Worm (Caenorhabditis elegans) whole organism, L3 larva: ENCODE results near the gene seb-3.

ENCODE experiments used
- ceh-28 ChIP-seq: fragments of 150-350 bp; optimal IDR thresholded peaks from 2 replicates; lab custom pipeline; 2014; ENCODE audit warnings: missing biosample characterization, missing genetic modification reagents, missing genetic modification characterization
- egl-27 ChIP-seq: sonication (generic microtip); optimal IDR thresholded peaks from 4 replicates; lab custom pipeline; 2017; ENCODE audit warnings: missing biosample characterization, missing genetic modification reagents, missing genetic modification characterization
- elt-2 ChIP-seq: sonication (generic microtip); optimal IDR thresholded peaks from 2 replicates; lab custom pipeline; 2016; ENCODE audit warnings: missing genetic modification reagents, mild to moderate bottlenecking, missing genetic modification characterization, missing compliant biosample characterization
- elt-3 ChIP-seq, 3 experiments: fragments of 150-350 bp in 1 of 3; sonication (generic microtip) in 2 of 3; optimal IDR thresholded peaks; 2 replicates in 2 of 3; 4 replicates in 1 of 3; lab custom pipeline; 2014 to 2017; ENCODE audit warnings: missing biosample characterization in 3 of 3, missing genetic modification characterization in 3 of 3
- eor-1 ChIP-seq, 2 experiments: fragments of 150-350 bp; optimal IDR thresholded peaks; 2 replicates each; lab custom pipeline; 2014 to 2018; ENCODE audit warnings: missing biosample characterization in 2 of 2, missing genetic modification characterization in 2 of 2
- mdl-1 ChIP-seq: fragments of 150-350 bp; optimal IDR thresholded peaks from 2 replicates; lab custom pipeline; 2014; ENCODE audit warnings: missing biosample characterization, missing genetic modification characterization
- nfya-1 ChIP-seq: sonication (generic microtip); optimal IDR thresholded peaks from 2 replicates; lab custom pipeline; 2017; ENCODE audit warnings: missing genetic modification characterization, mild to moderate bottlenecking, missing compliant biosample characterization, antibody characterized with exemption, moderate library complexity; ENCODE audit not compliant: insufficient read depth
- nhr-12 ChIP-seq: fragments of 150-350 bp; optimal IDR thresholded peaks from 2 replicates; lab custom pipeline; 2014; ENCODE audit warnings: missing biosample characterization, missing genetic modification characterization
- nhr-237 ChIP-seq: fragments of 150-350 bp; optimal IDR thresholded peaks from 2 replicates; lab custom pipeline; 2014; ENCODE audit warnings: missing biosample characterization, missing genetic modification characterization
- nhr-77 ChIP-seq: fragments of 150-350 bp; optimal IDR thresholded peaks from 2 replicates; lab custom pipeline; 2014; ENCODE audit warnings: missing biosample characterization, missing genetic modification characterization
- snpc-4 ChIP-seq: fragments of 150-350 bp; optimal IDR thresholded peaks from 2 replicates; lab custom pipeline; 2014; ENCODE audit warnings: missing biosample characterization, missing genetic modification characterization
- unc-39 ChIP-seq: sonication (generic microtip); optimal IDR thresholded peaks from 4 replicates; lab custom pipeline; 2017; ENCODE audit warnings: missing biosample characterization, missing genetic modification characterization
- unc-62 ChIP-seq: fragments of 150-350 bp; sonication (generic microtip); optimal IDR thresholded peaks from 4 replicates; lab custom pipeline; 2014; ENCODE audit warnings: missing biosample characterization, missing genetic modification reagents, missing genetic modification characterization

DNA sequence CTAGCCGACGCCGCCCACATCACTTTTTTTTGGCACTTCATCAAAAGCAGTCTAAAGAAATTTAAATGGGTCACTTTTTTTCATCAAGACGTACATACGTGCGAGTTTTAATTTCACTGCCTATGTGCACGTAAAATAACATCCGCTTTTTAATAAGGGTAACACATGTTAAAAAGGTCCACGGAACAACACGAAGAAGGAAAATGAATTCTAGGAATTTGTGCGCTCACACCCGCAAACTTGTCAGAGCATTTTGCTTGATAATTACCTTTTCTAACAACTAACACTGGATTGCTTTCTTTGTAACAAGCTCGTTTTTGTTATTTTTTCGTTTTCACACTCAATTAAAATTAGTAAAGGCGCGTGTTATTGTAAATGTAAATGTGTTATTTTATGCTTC, 17.4 kb upstream of the seb-3 start:
- TF ChIP-seq eor-1 (tag; optimal IDR thresholded peaks at IDR 0.05; lab: Kevin White, UChicago) (no peak), elt-3 (tag; optimal IDR thresholded peaks at IDR 0.05; lab: Kevin White, UChicago) (no peak), nhr-237 (no peak), unc-62 (GFP tag; lab: Kevin White, UChicago) (no peak), nfya-1 (tag; lab: Kevin White, UChicago) (no peak), snpc-4 (tag; lab: Kevin White, UChicago) (no peak), unc-39 (tag; lab: Kevin White, UChicago) (no peak), ceh-28 (tag; lab: Kevin White, UChicago) (no peak), mdl-1 (no peak), egl-27 (no peak), elt-2 (tag; lab: Kevin White, UChicago) (no peak), nhr-77 (tag; lab: Kevin White, UChicago) (no peak), nhr-12 (no peak)
